Fruit fly (Drosophila melanogaster) whole organism, embryonic: ENCODE data around the gene PH4alphaNE2.

ENCODE experiments used
- CG10209 ChIP-seq: fragments of 200-800 bp; sonication (Bioruptor generic); optimal IDR thresholded peaks from 3 replicates; lab custom pipeline; 2017; ENCODE audit warnings: missing biosample characterization, mild to moderate bottlenecking, missing genetic modification characterization, missing genetic modification reagents
- CG10267 ChIP-seq: fragments of 200-800 bp; sonication (Bioruptor generic); optimal IDR thresholded peaks from 2 replicates; lab custom pipeline; 2018; ENCODE audit warnings: missing biosample characterization, mild to moderate bottlenecking, missing genetic modification characterization, moderate library complexity
- CG10431 ChIP-seq: fragments of 200-800 bp; sonication (Bioruptor generic); optimal IDR thresholded peaks from 3 replicates; lab custom pipeline; 2018; ENCODE audit warnings: missing biosample characterization, mild to moderate bottlenecking, missing genetic modification characterization
- CG11504 ChIP-seq: fragments of 200-800 bp; sonication (Bioruptor generic); optimal IDR thresholded peaks from 3 replicates; lab custom pipeline; 2019; ENCODE audit warnings: missing biosample characterization, mild to moderate bottlenecking, missing genetic modification characterization, moderate library complexity
- CG12391 ChIP-seq: fragments of 200-800 bp; sonication (Bioruptor generic); optimal IDR thresholded peaks from 3 replicates; lab custom pipeline; 2018; ENCODE audit warnings: missing biosample characterization, mild to moderate bottlenecking, missing genetic modification characterization, moderate library complexity
- CG15011 ChIP-seq: fragments of 200-800 bp; sonication (Bioruptor generic); optimal IDR thresholded peaks from 3 replicates; lab custom pipeline; 2018; ENCODE audit warnings: missing biosample characterization, mild to moderate bottlenecking, missing genetic modification characterization
- CG15479 ChIP-seq: fragments of 200-800 bp; sonication (Bioruptor generic); optimal IDR thresholded peaks from 3 replicates; lab custom pipeline; 2019; ENCODE audit warnings: missing biosample characterization, mild to moderate bottlenecking, missing genetic modification characterization, moderate library complexity
- CG15514 ChIP-seq: fragments of 200-800 bp; sonication (Bioruptor generic); optimal IDR thresholded peaks from 3 replicates; lab custom pipeline; 2017; ENCODE audit warnings: missing biosample characterization, missing genetic modification characterization, mild to moderate bottlenecking, moderate library complexity, missing genetic modification reagents
- CG1647 ChIP-seq: fragments of 200-800 bp; sonication (Bioruptor generic); optimal IDR thresholded peaks from 3 replicates; lab custom pipeline; 2016; ENCODE audit warnings: missing biosample characterization, missing genetic modification characterization
- CG1792 ChIP-seq: fragments of 200-800 bp; sonication (Bioruptor generic); optimal IDR thresholded peaks from 2 replicates; lab custom pipeline; 2016; ENCODE audit warnings: missing biosample characterization, missing genetic modification characterization
- CG18262 ChIP-seq: fragments of 200-800 bp; optimal IDR thresholded peaks from 3 replicates; lab custom pipeline; 2019; ENCODE audit warnings: missing biosample characterization, mild to moderate bottlenecking, missing genetic modification characterization, moderate library complexity
- CG18764 ChIP-seq: fragments of 200-800 bp; sonication (Bioruptor generic); optimal IDR thresholded peaks from 3 replicates; lab custom pipeline; 2016; ENCODE audit warnings: missing biosample characterization, missing genetic modification characterization
- CG2712 ChIP-seq: fragments of 200-800 bp; optimal IDR thresholded peaks from 3 replicates; lab custom pipeline; 2019; ENCODE audit warnings: missing biosample characterization, mild to moderate bottlenecking, missing genetic modification characterization, moderate library complexity
- CG2889 ChIP-seq: fragments of 200-800 bp; sonication (Bioruptor generic); IDR thresholded peaks from 3 replicates; pipeline ENCODE4 v1.3.6; 2022; ENCODE audit warnings: missing biosample characterization, missing genetic modification characterization
- CG3995 ChIP-seq: fragments of 200-800 bp; sonication (Bioruptor generic); optimal IDR thresholded peaks from 3 replicates; lab custom pipeline; 2016; ENCODE audit warnings: missing biosample characterization, missing genetic modification characterization
- CG7745 ChIP-seq: fragments of 200-800 bp; sonication (Bioruptor generic); optimal IDR thresholded peaks from 2 replicates; lab custom pipeline; 2018; ENCODE audit warnings: missing biosample characterization, mild to moderate bottlenecking, missing genetic modification characterization, moderate library complexity
- CG7839 ChIP-seq: fragments of 200-800 bp; sonication (Bioruptor generic); optimal IDR thresholded peaks from 3 replicates; lab custom pipeline; 2018; ENCODE audit warnings: missing biosample characterization, mild to moderate bottlenecking, missing genetic modification characterization, moderate library complexity
- CG8281 ChIP-seq: fragments of 200-800 bp; sonication (Bioruptor generic); optimal IDR thresholded peaks from 2 replicates; lab custom pipeline; 2018; ENCODE audit warnings: missing biosample characterization, mild to moderate bottlenecking, missing genetic modification characterization, moderate library complexity
- CG9215 ChIP-seq: fragments of 200-800 bp; sonication (Bioruptor generic); IDR thresholded peaks from 2 replicates; pipeline ENCODE4 v1.3.6; 2022; ENCODE audit warnings: missing biosample characterization, missing genetic modification characterization
- CG9727 ChIP-seq: fragments of 200-800 bp; sonication (Bioruptor generic); optimal IDR thresholded peaks from 3 replicates; lab custom pipeline; 2017; ENCODE audit warnings: missing biosample characterization, mild to moderate bottlenecking, missing genetic modification characterization
- CG9797 ChIP-seq: fragments of 200-800 bp; sonication (Bioruptor generic); optimal IDR thresholded peaks from 3 replicates; lab custom pipeline; 2018; ENCODE audit warnings: missing biosample characterization, mild to moderate bottlenecking, missing genetic modification characterization
- CrebB ChIP-seq: fragments of 200-800 bp; sonication (Bioruptor generic); optimal IDR thresholded peaks from 3 replicates; lab custom pipeline; 2018; ENCODE audit warnings: missing biosample characterization, mild to moderate bottlenecking, missing genetic modification characterization
- D19A ChIP-seq: fragments of 200-800 bp; optimal IDR thresholded peaks from 3 replicates; lab custom pipeline; 2019; ENCODE audit warnings: missing biosample characterization, mild to moderate bottlenecking, missing genetic modification characterization, moderate library complexity
- Doc2 ChIP-seq: fragments of 200-800 bp; sonication (Bioruptor generic); IDR thresholded peaks from 2 replicates; pipeline ENCODE4 v1.3.6; 2022; ENCODE audit warnings: missing biosample characterization, missing genetic modification characterization
- Dref ChIP-seq: fragments of 200-800 bp; sonication (Bioruptor generic); IDR thresholded peaks from 2 replicates; pipeline ENCODE4 v1.3.6; 2022; ENCODE audit warnings: missing biosample characterization, missing genetic modification characterization
- H15 ChIP-seq: fragments of 200-800 bp; sonication (Bioruptor generic); IDR thresholded peaks from 3 replicates; pipeline ENCODE4 v1.3.6; 2022; ENCODE audit warnings: missing biosample characterization, missing genetic modification characterization
- Hey ChIP-seq: fragments of 200-800 bp; sonication (Bioruptor generic); optimal IDR thresholded peaks from 3 replicates; lab custom pipeline; 2018; ENCODE audit warnings: missing biosample characterization, mild to moderate bottlenecking, missing genetic modification characterization
- Oaz ChIP-seq: fragments of 200-800 bp; sonication (Bioruptor generic); IDR thresholded peaks from 2 replicates; pipeline ENCODE4 v1.3.6; 2022; ENCODE audit warnings: missing biosample characterization, missing genetic modification characterization
- Poxn ChIP-seq: fragments of 200-800 bp; sonication (Bioruptor generic); IDR thresholded peaks from 2 replicates; pipeline ENCODE4 v1.3.6; 2022; ENCODE audit warnings: missing biosample characterization, missing genetic modification characterization
- Xrp1 ChIP-seq: fragments of 200-800 bp; sonication (Bioruptor generic); IDR thresholded peaks from 2 replicates; pipeline ENCODE4 v1.3.6; 2022; ENCODE audit warnings: missing biosample characterization, missing genetic modification characterization
- ase ChIP-seq: fragments of 200-800 bp; sonication (Bioruptor generic); IDR thresholded peaks from 3 replicates; pipeline ENCODE4 v1.3.6; 2022; ENCODE audit warnings: missing biosample characterization, missing genetic modification characterization
- az2 ChIP-seq: fragments of 200-800 bp; sonication (Bioruptor generic); optimal IDR thresholded peaks from 3 replicates; lab custom pipeline; 2016; ENCODE audit warnings: missing biosample characterization, missing genetic modification characterization
- bcd ChIP-seq: fragments of 200-800 bp; sonication (Bioruptor generic); optimal IDR thresholded peaks from 2 replicates; lab custom pipeline; 2017; ENCODE audit warnings: missing biosample characterization, mild to moderate bottlenecking, missing genetic modification characterization
- bigmax ChIP-seq: fragments of 200-800 bp; sonication (Bioruptor generic); optimal IDR thresholded peaks from 2 replicates; lab custom pipeline; 2018; ENCODE audit warnings: missing biosample characterization, mild to moderate bottlenecking, missing genetic modification characterization
- chinmo ChIP-seq: fragments of 200-800 bp; sonication (Bioruptor generic); IDR thresholded peaks from 4 replicates; pipeline ENCODE4 v1.3.6; 2022; ENCODE audit warnings: missing biosample characterization, missing genetic modification characterization; ENCODE audit not compliant: partially characterized antibody
- corto ChIP-seq: fragments of 200-800 bp; sonication (Bioruptor generic); optimal IDR thresholded peaks from 2 replicates; lab custom pipeline; 2016; ENCODE audit warnings: missing biosample characterization, mild to moderate bottlenecking, missing genetic modification characterization, moderate library complexity
- crc ChIP-seq: fragments of 200-800 bp; sonication (Bioruptor generic); optimal IDR thresholded peaks from 2 replicates; lab custom pipeline; 2016; ENCODE audit warnings: missing biosample characterization, missing genetic modification characterization
- crp ChIP-seq, 2 experiments: fragments of 200-800 bp; sonication (Bioruptor generic); optimal IDR thresholded peaks; 2 replicates in 1 of 2; 3 replicates in 1 of 2; lab custom pipeline; 2017; ENCODE audit warnings: missing biosample characterization in 2 of 2, missing genetic modification characterization in 2 of 2, mild to moderate bottlenecking in 1 of 2, moderate library complexity in 1 of 2
- da ChIP-seq: fragments of 200-800 bp; sonication (Bioruptor generic); optimal IDR thresholded peaks from 2 replicates; lab custom pipeline; 2016; ENCODE audit warnings: missing biosample characterization, missing genetic modification characterization
- fd64A ChIP-seq: fragments of 200-800 bp; sonication (Bioruptor generic); optimal IDR thresholded peaks from 3 replicates; lab custom pipeline; 2018; ENCODE audit warnings: missing biosample characterization, mild to moderate bottlenecking, missing genetic modification characterization
- gsb-n ChIP-seq: fragments of 200-800 bp; sonication (Bioruptor generic); optimal IDR thresholded peaks from 3 replicates; lab custom pipeline; 2018; ENCODE audit warnings: missing biosample characterization, mild to moderate bottlenecking, missing genetic modification characterization
- ham ChIP-seq: fragments of 200-800 bp; sonication (Bioruptor generic); IDR thresholded peaks from 2 replicates; pipeline ENCODE4 v1.3.6; 2022; ENCODE audit warnings: missing biosample characterization, missing genetic modification characterization
- hbn ChIP-seq: fragments of 200-800 bp; sonication (Bioruptor generic); IDR thresholded peaks from 2 replicates; pipeline ENCODE4 v1.3.6; 2022; ENCODE audit warnings: missing biosample characterization, missing genetic modification characterization; ENCODE audit not compliant: partially characterized antibody
- hth ChIP-seq: fragments of >200 bp; optimal IDR thresholded peaks from 2 replicates; lab custom pipeline; 2017; ENCODE audit warnings: inconsistent platforms
- oc ChIP-seq: fragments of 200-800 bp; sonication (Bioruptor generic); optimal IDR thresholded peaks from 2 replicates; lab custom pipeline; 2018; ENCODE audit warnings: missing biosample characterization, mild to moderate bottlenecking, missing genetic modification characterization, moderate library complexity
- pnt ChIP-seq: fragments of 200-800 bp; sonication (Bioruptor generic); optimal IDR thresholded peaks from 3 replicates; lab custom pipeline; 2016; ENCODE audit warnings: missing biosample characterization, missing genetic modification characterization
- row ChIP-seq: fragments of 200-800 bp; sonication (Bioruptor generic); IDR thresholded peaks from 3 replicates; pipeline ENCODE4 v1.3.6; 2022; ENCODE audit warnings: missing biosample characterization, missing genetic modification characterization
- scrt ChIP-seq: fragments of 200-800 bp; sonication (Bioruptor generic); optimal IDR thresholded peaks from 2 replicates; lab custom pipeline; 2018; ENCODE audit warnings: missing biosample characterization, mild to moderate bottlenecking, missing genetic modification characterization, moderate library complexity
- slou ChIP-seq: fragments of 200-800 bp; sonication (Bioruptor generic); optimal IDR thresholded peaks from 3 replicates; lab custom pipeline; 2016; ENCODE audit warnings: missing biosample characterization, missing genetic modification characterization
- stc ChIP-seq: fragments of 200-800 bp; sonication (Bioruptor generic); IDR thresholded peaks from 2 replicates; pipeline ENCODE4 v1.3.6; 2022; ENCODE audit warnings: missing biosample characterization, missing genetic modification characterization
- tna ChIP-seq: fragments of 200-800 bp; sonication (Bioruptor generic); IDR thresholded peaks from 2 replicates; pipeline ENCODE4 v1.3.6; 2022; ENCODE audit warnings: missing biosample characterization, missing genetic modification characterization; ENCODE audit not compliant: partially characterized antibody
- tx ChIP-seq: fragments of 200-800 bp; sonication (Bioruptor generic); optimal IDR thresholded peaks from 2 replicates; lab custom pipeline; 2016; ENCODE audit warnings: missing biosample characterization, missing genetic modification characterization

The PH4alphaNE2 gene

DNA sequence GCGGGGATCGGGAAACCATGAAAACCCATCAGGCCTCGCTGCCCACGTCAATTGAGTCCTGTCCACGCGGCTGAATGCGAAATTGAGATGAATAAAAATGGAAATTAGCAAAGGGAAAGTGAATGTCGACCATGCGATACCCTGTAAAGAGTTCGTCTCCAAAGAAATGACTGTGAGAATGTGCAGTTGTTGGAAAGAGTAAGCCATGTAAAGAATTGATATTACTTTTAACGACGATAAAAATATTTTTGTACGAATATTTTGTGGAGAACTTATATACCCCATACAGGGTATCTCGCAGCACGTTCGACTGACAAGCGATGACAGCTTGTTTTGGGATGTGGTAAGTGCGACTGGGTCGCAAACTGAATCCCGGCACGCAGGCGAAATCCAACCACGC, 10.8 kb downstream of the PH4alphaNE2 start (continued):
- TF ChIP-seq CG2712 (tag; lab: Kevin White, UChicago) (no peak), fd64A (no peak), chinmo (GFP tag; lab: Robert Waterston, UW) (no peak), CG10209 (peak; percentile 28), D19A (tag; lab: Kevin White, UChicago) (no peak), corto (GFP tag; lab: Kevin White, UChicago) (no peak), gsb-n (tag; lab: Kevin White, UChicago) (no peak), CG18764 (no peak), ham (GFP tag; lab: Robert Waterston, UW) (no peak), Oaz (GFP tag; lab: Robert Waterston, UW) (no peak), CG9797 (no peak), CrebB (tag; lab: Kevin White, UChicago) (no peak), CG9727 (GFP tag; lab: Kevin White, UChicago) (peak; percentile 45), CG11504 (tag; lab: Kevin White, UChicago) (no peak), Doc2 (no peak), az2 (GFP tag; lab: Kevin White, UChicago) (peak; percentile 37), tx (GFP tag; lab: Kevin White, UChicago) (no peak), Hey (no peak), pnt (GFP tag; lab: Kevin White, UChicago) (peak; percentile 64), CG9215 (peak; percentile 12; the same call in 1 of the 2 replicates), CG10267 (tag; lab: Kevin White, UChicago) (no peak), H15 (GFP tag; lab: Robert Waterston, UW) (no peak), CG1792 (GFP tag; lab: Kevin White, UChicago) (no peak), hth (lab: Kevin White, UChicago) (no peak), slou (GFP tag; lab: Kevin White, UChicago) (no peak), CG15514 (no peak), oc (tag; lab: Kevin White, UChicago) (no peak), crc (GFP tag; lab: Kevin White, UChicago) (no peak), Poxn (GFP tag; lab: Robert Waterston, UW) (no peak), CG7745 (no peak), CG3995 (GFP tag; lab: Kevin White, UChicago) (no peak), CG7839 (tag; lab: Kevin White, UChicago) (no peak), ase (GFP tag; lab: Robert Waterston, UW) (no peak), hbn (GFP tag; lab: Robert Waterston, UW) (no peak), Xrp1 (GFP tag; lab: Robert Waterston, UW) (peak; percentile 74), tna (GFP tag; lab: Robert Waterston, UW) (no peak), CG8281 (tag; lab: Kevin White, UChicago) (no peak), stc (GFP tag; lab: Robert Waterston, UW) (no peak), crp (GFP tag; optimal IDR thresholded peaks at IDR 0.05; lab: Kevin White, UChicago) (no peak), Dref (GFP tag; lab: Robert Waterston, UW) (no peak), CG12391 (tag; lab: Kevin White, UChicago) (no peak), CG15479 (GFP tag; lab: Kevin White, UChicago) (no peak), bcd (GFP tag; lab: Kevin White, UChicago) (peak; percentile 14), bigmax (GFP tag; lab: Kevin White, UChicago) (no peak), CG15011 (GFP tag; lab: Kevin White, UChicago) (no peak), CG1647 (GFP tag; lab: Kevin White, UChicago) (no peak), CG2889 (no peak), scrt (GFP tag; lab: Kevin White, UChicago) (no peak), CG18262 (no peak), row (GFP tag; lab: Robert Waterston, UW) (no peak), CG10431 (GFP tag; lab: Kevin White, UChicago) (no peak), da (GFP tag; lab: Kevin White, UChicago) (no peak)
